Fruit fly (Drosophila melanogaster) whole organism, embryonic: Measurements from ENCODE around the gene CG6294.

Experiments
- CG10462 ChIP-seq: fragments of 200-800 bp; sonication (Bioruptor generic); optimal IDR thresholded peaks from 2 replicates; lab custom pipeline; 2016; ENCODE audit warnings: missing biosample characterization, missing genetic modification characterization
- CG11247 ChIP-seq: fragments of 200-800 bp; sonication (Bioruptor generic); IDR thresholded peaks from 2 replicates; pipeline ENCODE4 v1.3.6; 2022; ENCODE audit warnings: missing biosample characterization, missing genetic modification characterization
- CG11560 ChIP-seq: fragments of 200-800 bp; sonication (Bioruptor generic); IDR thresholded peaks from 3 replicates; pipeline ENCODE4 v1.3.6; 2022; ENCODE audit warnings: missing biosample characterization, missing genetic modification characterization
- CG11695 ChIP-seq: fragments of 200-800 bp; sonication (Bioruptor generic); IDR thresholded peaks from 3 replicates; pipeline ENCODE4 v1.3.6; 2022; ENCODE audit warnings: missing biosample characterization, missing genetic modification characterization
- CG12219 ChIP-seq: fragments of 200-800 bp; sonication (Bioruptor generic); optimal IDR thresholded peaks from 3 replicates; lab custom pipeline; 2018; ENCODE audit warnings: missing biosample characterization, mild to moderate bottlenecking, missing genetic modification characterization
- CG13287 ChIP-seq: fragments of 200-800 bp; sonication (Bioruptor generic); IDR thresholded peaks from 2 replicates; pipeline ENCODE4 v1.3.6; 2022; ENCODE audit warnings: missing biosample characterization, missing genetic modification characterization; ENCODE audit not compliant: partially characterized antibody
- CG13296 ChIP-seq: fragments of 200-800 bp; sonication (Bioruptor generic); optimal IDR thresholded peaks from 3 replicates; lab custom pipeline; 2018; ENCODE audit warnings: missing biosample characterization, mild to moderate bottlenecking, missing genetic modification characterization
- CG16779 ChIP-seq: fragments of 200-800 bp; sonication (Bioruptor generic); IDR thresholded peaks from 2 replicates; pipeline ENCODE4 v1.3.6; 2022; ENCODE audit warnings: missing biosample characterization, missing genetic modification characterization
- CG17568 ChIP-seq: fragments of 200-800 bp; sonication (Bioruptor generic); optimal IDR thresholded peaks from 2 replicates; lab custom pipeline; 2018; ENCODE audit warnings: missing biosample characterization, mild to moderate bottlenecking, missing genetic modification characterization, moderate library complexity
- CG17802 ChIP-seq: fragments of 200-800 bp; sonication (Bioruptor generic); optimal IDR thresholded peaks from 2 replicates; lab custom pipeline; 2018; ENCODE audit warnings: missing biosample characterization, mild to moderate bottlenecking, missing genetic modification characterization, moderate library complexity
- CG30020 ChIP-seq: fragments of 200-800 bp; optimal IDR thresholded peaks from 2 replicates; lab custom pipeline; 2019; ENCODE audit warnings: missing biosample characterization, mild to moderate bottlenecking, missing genetic modification characterization, moderate library complexity
- CG31224 ChIP-seq: fragments of 200-800 bp; sonication (Bioruptor generic); IDR thresholded peaks from 2 replicates; pipeline ENCODE4 v1.3.6; 2022; ENCODE audit warnings: missing biosample characterization, missing genetic modification characterization
- CG31365 ChIP-seq: fragments of 200-800 bp; sonication (Bioruptor generic); optimal IDR thresholded peaks from 2 replicates; lab custom pipeline; 2018; ENCODE audit warnings: missing biosample characterization, mild to moderate bottlenecking, missing genetic modification characterization
- CG32772 ChIP-seq: fragments of 200-800 bp; sonication (Bioruptor generic); IDR thresholded peaks from 2 replicates; pipeline ENCODE4 v1.3.6; 2022; ENCODE audit warnings: missing biosample characterization, missing genetic modification characterization
- CG43689 ChIP-seq: fragments of 200-800 bp; sonication (Bioruptor generic); IDR thresholded peaks from 2 replicates; pipeline ENCODE4 v1.3.6; 2022; ENCODE audit warnings: missing biosample characterization, missing genetic modification characterization
- CG4404 ChIP-seq: fragments of 200-800 bp; sonication (Bioruptor generic); IDR thresholded peaks from 2 replicates; pipeline ENCODE4 v1.3.6; 2022; ENCODE audit warnings: missing biosample characterization, missing genetic modification characterization
- CG4617 ChIP-seq: fragments of 200-800 bp; sonication (Bioruptor generic); optimal IDR thresholded peaks from 3 replicates; lab custom pipeline; 2016; ENCODE audit warnings: missing biosample characterization, missing genetic modification characterization, borderline replicate concordance
- CG4854 ChIP-seq: fragments of 200-800 bp; sonication (Bioruptor generic); optimal IDR thresholded peaks from 2 replicates; lab custom pipeline; 2016; ENCODE audit warnings: missing biosample characterization, missing genetic modification characterization, inconsistent platforms
- CG5180 ChIP-seq: fragments of 200-800 bp; sonication (Bioruptor generic); optimal IDR thresholded peaks from 3 replicates; lab custom pipeline; 2017; ENCODE audit warnings: missing biosample characterization, missing genetic modification characterization, mild to moderate bottlenecking, moderate library complexity, missing genetic modification reagents
- CG6683 ChIP-seq: fragments of 200-800 bp; sonication (Bioruptor generic); optimal IDR thresholded peaks from 2 replicates; lab custom pipeline; 2017; ENCODE audit warnings: missing biosample characterization, mild to moderate bottlenecking, missing genetic modification characterization, missing genetic modification reagents
- CG7556 ChIP-seq: fragments of 200-800 bp; sonication (Bioruptor generic); optimal IDR thresholded peaks from 2 replicates; lab custom pipeline; 2017; ENCODE audit warnings: missing biosample characterization, mild to moderate bottlenecking, missing genetic modification characterization
- CG8089 ChIP-seq: fragments of 200-800 bp; sonication (Bioruptor generic); optimal IDR thresholded peaks from 3 replicates; lab custom pipeline; 2016; ENCODE audit warnings: missing biosample characterization, missing genetic modification characterization
- CG9797 ChIP-seq: fragments of 200-800 bp; sonication (Bioruptor generic); optimal IDR thresholded peaks from 3 replicates; lab custom pipeline; 2018; ENCODE audit warnings: missing biosample characterization, mild to moderate bottlenecking, missing genetic modification characterization
- CTCF ChIP-seq: fragments of 200-800 bp; sonication (Bioruptor generic); optimal IDR thresholded peaks from 2 replicates; lab custom pipeline; 2017; ENCODE audit warnings: missing biosample characterization, mild to moderate bottlenecking, missing genetic modification characterization, moderate library complexity
- CrebB ChIP-seq: fragments of 200-800 bp; sonication (Bioruptor generic); optimal IDR thresholded peaks from 3 replicates; lab custom pipeline; 2018; ENCODE audit warnings: missing biosample characterization, mild to moderate bottlenecking, missing genetic modification characterization
- Dll ChIP-seq: fragments of 200-800 bp; sonication (Bioruptor generic); IDR thresholded peaks from 4 replicates; pipeline ENCODE4 v1.3.6; 2022; ENCODE audit warnings: missing biosample characterization, missing genetic modification characterization; ENCODE audit not compliant: partially characterized antibody
- Gsc ChIP-seq: fragments of 200-800 bp; sonication (Bioruptor generic); IDR thresholded peaks from 2 replicates; pipeline ENCODE4 v1.3.6; 2022; ENCODE audit warnings: missing biosample characterization, missing genetic modification characterization
- Hey ChIP-seq: fragments of 200-800 bp; sonication (Bioruptor generic); optimal IDR thresholded peaks from 3 replicates; lab custom pipeline; 2018; ENCODE audit warnings: missing biosample characterization, mild to moderate bottlenecking, missing genetic modification characterization
- Hmx ChIP-seq: fragments of 200-800 bp; sonication (Bioruptor generic); optimal IDR thresholded peaks from 2 replicates; lab custom pipeline; 2016; ENCODE audit warnings: missing biosample characterization, missing genetic modification characterization
- Mes4 ChIP-seq: fragments of 200-800 bp; sonication (Bioruptor generic); optimal IDR thresholded peaks from 2 replicates; lab custom pipeline; 2016; ENCODE audit warnings: missing biosample characterization, missing genetic modification characterization
- Nf-YC ChIP-seq: fragments of 200-800 bp; optimal IDR thresholded peaks from 3 replicates; lab custom pipeline; 2019; ENCODE audit warnings: missing biosample characterization, mild to moderate bottlenecking, missing genetic modification characterization, moderate library complexity
- Sin3A ChIP-seq: fragments of >200 bp; optimal IDR thresholded peaks from 2 replicates; lab custom pipeline; 2018
- ase ChIP-seq: fragments of 200-800 bp; sonication (Bioruptor generic); IDR thresholded peaks from 3 replicates; pipeline ENCODE4 v1.3.6; 2022; ENCODE audit warnings: missing biosample characterization, missing genetic modification characterization
- bsh ChIP-seq, 2 experiments: fragments of 200-800 bp; sonication (Bioruptor generic); optimal IDR thresholded peaks; 2 replicates each; lab custom pipeline; 2017 to 2018; ENCODE audit warnings: mild to moderate bottlenecking in 2 of 2, missing biosample characterization in 2 of 2, missing genetic modification characterization in 2 of 2, moderate library complexity in 1 of 2
- cas ChIP-seq: fragments of 200-800 bp; sonication (Bioruptor generic); IDR thresholded peaks from 2 replicates; pipeline ENCODE4 v1.3.6; 2022; ENCODE audit warnings: missing biosample characterization, missing genetic modification characterization
- chm ChIP-seq: fragments of 200-800 bp; sonication (Bioruptor generic); IDR thresholded peaks from 2 replicates; pipeline ENCODE4 v1.3.6; 2022; ENCODE audit warnings: missing biosample characterization, missing genetic modification characterization
- croc ChIP-seq: fragments of 200-800 bp; sonication (Bioruptor generic); conservative IDR thresholded peaks from 3 replicates; pipeline ENCODE4 v1.3.6; 2022; ENCODE audit warnings: missing biosample characterization, missing genetic modification characterization
- cwo ChIP-seq: fragments of 200-800 bp; sonication (Bioruptor generic); optimal IDR thresholded peaks from 3 replicates; lab custom pipeline; 2017; ENCODE audit warnings: missing biosample characterization, missing genetic modification characterization, mild to moderate bottlenecking, moderate library complexity, missing genetic modification reagents
- da ChIP-seq: fragments of 200-800 bp; sonication (Bioruptor generic); optimal IDR thresholded peaks from 2 replicates; lab custom pipeline; 2016; ENCODE audit warnings: missing biosample characterization, missing genetic modification characterization
- ems ChIP-seq: fragments of 200-800 bp; sonication (Bioruptor generic); optimal IDR thresholded peaks from 3 replicates; lab custom pipeline; 2016; ENCODE audit warnings: missing biosample characterization, missing genetic modification characterization
- gcm2 ChIP-seq: fragments of 200-800 bp; sonication (Bioruptor generic); optimal IDR thresholded peaks from 2 replicates; lab custom pipeline; 2016; ENCODE audit warnings: missing biosample characterization, missing genetic modification characterization
- gfzf ChIP-seq: fragments of 200-800 bp; sonication (Bioruptor generic); optimal IDR thresholded peaks from 2 replicates; lab custom pipeline; 2016; ENCODE audit warnings: missing biosample characterization, mild to moderate bottlenecking, missing genetic modification characterization, moderate library complexity
- grau ChIP-seq: fragments of 200-800 bp; optimal IDR thresholded peaks from 3 replicates; lab custom pipeline; 2019; ENCODE audit warnings: missing biosample characterization, mild to moderate bottlenecking, missing genetic modification characterization, moderate library complexity
- hb ChIP-seq: fragments of 200-800 bp; sonication (Bioruptor generic); IDR thresholded peaks from 3 replicates; pipeline ENCODE4 v1.3.6; 2022; ENCODE audit warnings: missing biosample characterization, missing genetic modification characterization; ENCODE audit not compliant: partially characterized antibody
- pnt ChIP-seq: fragments of 200-800 bp; sonication (Bioruptor generic); optimal IDR thresholded peaks from 3 replicates; lab custom pipeline; 2016; ENCODE audit warnings: missing biosample characterization, missing genetic modification characterization
- repo ChIP-seq: fragments of 200-800 bp; sonication (Bioruptor generic); optimal IDR thresholded peaks from 2 replicates; lab custom pipeline; 2016; ENCODE audit warnings: missing biosample characterization, missing genetic modification characterization
- salm ChIP-seq: fragments of 200-800 bp; sonication (Bioruptor generic); optimal IDR thresholded peaks from 2 replicates; lab custom pipeline; 2018; ENCODE audit warnings: missing biosample characterization, mild to moderate bottlenecking, missing genetic modification characterization
- sisA ChIP-seq: fragments of 200-800 bp; sonication (Bioruptor generic); IDR thresholded peaks from 2 replicates; pipeline ENCODE4 v1.3.6; 2022; ENCODE audit warnings: missing biosample characterization, missing genetic modification characterization
- slp2 ChIP-seq: fragments of 200-800 bp; sonication (Bioruptor generic); optimal IDR thresholded peaks from 2 replicates; lab custom pipeline; 2016; ENCODE audit warnings: missing biosample characterization, missing genetic modification characterization
- tio ChIP-seq: fragments of 200-800 bp; sonication (Bioruptor generic); optimal IDR thresholded peaks from 2 replicates; lab custom pipeline; 2017; ENCODE audit warnings: missing biosample characterization, missing genetic modification characterization, inconsistent platforms
- tup ChIP-seq: fragments of 200-800 bp; sonication (Bioruptor generic); optimal IDR thresholded peaks from 2 replicates; lab custom pipeline; 2016; ENCODE audit warnings: missing biosample characterization, mild to moderate bottlenecking, missing genetic modification characterization, moderate library complexity
- wor ChIP-seq: fragments of 200-800 bp; sonication (Bioruptor generic); IDR thresholded peaks from 2 replicates; pipeline ENCODE4 v1.3.6; 2022; ENCODE audit warnings: missing biosample characterization, missing genetic modification characterization
- zf30C ChIP-seq: fragments of 200-800 bp; sonication (Bioruptor generic); optimal IDR thresholded peaks from 3 replicates; lab custom pipeline; 2018; ENCODE audit warnings: missing biosample characterization, mild to moderate bottlenecking, missing genetic modification characterization

CG6294 gene

dm6 chrX:15498791-15499190 lies 36.3 kb downstream of the CG6294 start:
- TF ChIP-seq CG30020 = no peak
- no peak for TF ChIP-seq sisA (GFP tag; lab: Robert Waterston, UW)
- TF ChIP-seq CG4404 (GFP tag; lab: Robert Waterston, UW) = no peak
- no peak for TF ChIP-seq CG31224 (GFP tag; lab: Robert Waterston, UW)
- TF ChIP-seq CG11695 (GFP tag; lab: Robert Waterston, UW) = no peak
- TF ChIP-seq CG17802 (tag; lab: Kevin White, UChicago) = no peak
- TF ChIP-seq chm (GFP tag; lab: Robert Waterston, UW) = peak; percentile 74; the same call in 1 of the 2 replicates
- TF ChIP-seq CG16779 (GFP tag; lab: Robert Waterston, UW) = no peak
- TF ChIP-seq CG13296 (GFP tag; lab: Kevin White, UChicago) = no peak
- TF ChIP-seq Nf-YC = peak; percentile 11
- no peak for TF ChIP-seq CG17568
- TF ChIP-seq CG31365 (tag; lab: Kevin White, UChicago) = no peak
- TF ChIP-seq CG8089 (GFP tag; lab: Kevin White, UChicago) = peak; percentile 19
- TF ChIP-seq Sin3A (lab: Kevin White, UChicago) = no peak
- TF ChIP-seq tup (GFP tag; lab: Kevin White, UChicago) = no peak
- TF ChIP-seq CG9797 (GFP tag; lab: Kevin White, UChicago) = no peak
- no peak for TF ChIP-seq cwo (GFP tag; lab: Kevin White, UChicago)
- TF ChIP-seq CG4854 (GFP tag; lab: Kevin White, UChicago) = no peak
- peak; percentile 43 for TF ChIP-seq CG5180 (GFP tag; lab: Kevin White, UChicago)
- TF ChIP-seq CG11247 (GFP tag; lab: Robert Waterston, UW) = no peak
- TF ChIP-seq CG4617 (GFP tag; lab: Kevin White, UChicago) = no peak
- TF ChIP-seq CG7556 (GFP tag; lab: Kevin White, UChicago) = no peak
- TF ChIP-seq tio (GFP tag; lab: Kevin White, UChicago) = no peak
- TF ChIP-seq croc (GFP tag; lab: Robert Waterston, UW) = no peak
- no peak for TF ChIP-seq CG12219 (GFP tag; lab: Kevin White, UChicago)
- TF ChIP-seq CG6683 (GFP tag; lab: Kevin White, UChicago) = no peak
- peak; percentile 33 for TF ChIP-seq Mes4
- no peak for TF ChIP-seq hb (GFP tag; lab: Robert Waterston, UW)
- TF ChIP-seq cas (GFP tag; lab: Robert Waterston, UW) = no peak
- no peak for TF ChIP-seq ase
- no peak for TF ChIP-seq pnt
- no peak for TF ChIP-seq CrebB
- no peak for TF ChIP-seq da
- no peak for TF ChIP-seq repo
- no peak for TF ChIP-seq CG43689 (GFP tag; lab: Robert Waterston, UW)
- no peak for TF ChIP-seq gfzf (GFP tag; lab: Kevin White, UChicago)
- peak; percentile 12; the same call in 1 of the 2 replicates for TF ChIP-seq CG32772 (GFP tag; lab: Robert Waterston, UW)
- no peak for TF ChIP-seq salm (tag; lab: Kevin White, UChicago)
- TF ChIP-seq wor (GFP tag; lab: Robert Waterston, UW) = no peak
- TF ChIP-seq slp2 (GFP tag; lab: Kevin White, UChicago) = no peak
- no peak for TF ChIP-seq CG11560 (tag; lab: Robert Waterston, UW)
- TF ChIP-seq gcm2 = no peak
- no peak for TF ChIP-seq CG13287 (GFP tag; lab: Robert Waterston, UW)
- peak; percentile 11 for TF ChIP-seq grau (tag; lab: Kevin White, UChicago)
- no peak for TF ChIP-seq Gsc (GFP tag; lab: Robert Waterston, UW)
- peak; percentile 1 for TF ChIP-seq zf30C (GFP tag; lab: Kevin White, UChicago)
- no peak for TF ChIP-seq Hey (tag; lab: Kevin White, UChicago)
- peak; percentile 20 for TF ChIP-seq ems (GFP tag; lab: Kevin White, UChicago)
- TF ChIP-seq bsh (GFP tag; optimal IDR thresholded peaks at IDR 0.05; lab: Kevin White, UChicago) = peak in 1 of 2 experiments; percentile 24
- TF ChIP-seq Dll (GFP tag; lab: Robert Waterston, UW) = no peak
- no peak for TF ChIP-seq Hmx
- peak; percentile 50 for TF ChIP-seq CTCF (GFP tag; lab: Kevin White, UChicago)
- TF ChIP-seq CG10462 (GFP tag; lab: Kevin White, UChicago) = no peak
